Worm (Caenorhabditis elegans): ENCODE results near the gene fbxa-111.

- TF ChIP-seq unc-130 (tag; optimal IDR thresholded peaks at IDR 0.05): no peak
- no peak for TF ChIP-seq lin-14 (GFP tag; optimal IDR thresholded peaks at IDR 0.05)
- TF ChIP-seq fkh-4 (tag; optimal IDR thresholded peaks at IDR 0.05; ENCODE audit: borderline replicate concordance): no peak
- TF ChIP-seq nhr-76 (tag; optimal IDR thresholded peaks at IDR 0.05): no peak
- TF ChIP-seq egl-13 (tag; optimal IDR thresholded peaks at IDR 0.05): no peak
- TF ChIP-seq ama-1 (optimal IDR thresholded peaks at IDR 0.05): no peak
- no peak for TF ChIP-seq jun-1 (tag; optimal IDR thresholded peaks at IDR 0.05)
- no peak for TF ChIP-seq nhr-19 (GFP tag; conservative IDR thresholded peaks at IDR 0.05)
- no peak for TF ChIP-seq fos-1 (tag; optimal IDR thresholded peaks at IDR 0.05)
- no peak for TF ChIP-seq dpl-1 (GFP tag; optimal IDR thresholded peaks at IDR 0.05)
- no peak for TF ChIP-seq ztf-4 (tag; optimal IDR thresholded peaks at IDR 0.05)
- TF ChIP-seq zag-1 (tag; optimal IDR thresholded peaks at IDR 0.05): no peak
- TF ChIP-seq lin-15B (tag; optimal IDR thresholded peaks at IDR 0.05): no peak
These were observed 25.4 kb upstream of the fbxa-111 start, which contains the start of gene srx-54 for ce11 chrV:16974919-16975318.

Data from whole organism, L1 larva.